Worm (Caenorhabditis elegans): ENCODE measurements around the gene lgc-33.

Gene lgc-33

ce11 chrIV:842095-842494, 3.2 kb upstream of the lgc-33 start, which contains the start of gene Y55F3BR.6:
Y55F3BR.6 (minus strand) TSS chrIV:842126.
- TF ChIP-seq jun-1 (tag; optimal IDR thresholded peaks at IDR 0.05) (no peak), mml-1 (tag; optimal IDR thresholded peaks at IDR 0.05) (no peak)

DNA sequence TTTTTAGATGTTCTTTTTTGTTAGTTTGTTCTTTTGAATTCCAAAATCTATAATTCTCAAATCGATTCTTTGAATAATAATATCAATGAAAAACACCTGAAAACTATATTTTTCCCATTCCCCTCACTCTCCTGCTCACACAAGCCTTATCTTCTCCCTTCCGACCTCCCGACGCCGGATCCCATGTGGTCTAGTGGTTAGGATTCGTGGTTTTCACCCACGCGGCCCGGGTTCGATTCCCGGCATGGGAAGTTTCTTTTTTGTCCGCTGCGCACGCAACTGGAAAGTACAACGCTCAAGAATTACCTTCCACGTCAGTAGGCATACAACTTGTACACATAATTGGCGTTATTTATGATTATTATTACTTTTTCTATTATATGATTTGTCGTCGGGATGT, 2.7 kb upstream of the lgc-33 start:
- TF ChIP-seq pha-4 (tag; optimal IDR thresholded peaks at IDR 0.05) (peak; percentile 40), elt-3 (tag; optimal IDR thresholded peaks at IDR 0.05) (no peak), lin-15B (tag; optimal IDR thresholded peaks at IDR 0.05) (peak; percentile 19), hmg-11 (tag; optimal IDR thresholded peaks at IDR 0.05) (peak; percentile 66), lin-39 (tag; optimal IDR thresholded peaks at IDR 0.05) (peak; percentile 13), nhr-11 (tag; optimal IDR thresholded peaks at IDR 0.05) (no peak), fos-1 (tag; optimal IDR thresholded peaks at IDR 0.05) (no peak), nfya-1 (tag; optimal IDR thresholded peaks at IDR 0.05; ENCODE audit: insufficient read depth) (peak; percentile 47), snpc-4 (tag; optimal IDR thresholded peaks at IDR 0.05) (peak; percentile 14), R02D3.7 (tag; optimal IDR thresholded peaks at IDR 0.05) (no peak)

DNA sequence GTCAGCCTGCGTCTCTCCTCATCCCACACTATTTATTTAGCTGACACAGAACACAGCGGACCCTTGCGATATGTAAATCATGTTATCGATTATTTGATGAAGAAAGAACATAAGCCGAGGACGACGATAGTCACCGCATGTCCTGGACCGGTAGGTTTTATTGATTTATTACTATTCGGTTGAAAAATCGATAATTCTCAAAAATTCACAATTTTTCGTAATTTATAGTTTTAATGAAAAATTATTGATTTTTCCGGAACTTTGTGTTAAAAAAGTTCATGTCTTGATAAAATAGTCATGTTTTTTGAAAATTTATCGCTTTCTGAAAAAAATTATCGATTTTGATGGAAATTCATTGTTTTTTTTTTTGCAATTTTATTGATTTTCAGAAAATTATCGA, 2.9 kb downstream of the lgc-33 start:
- TF ChIP-seq unc-39 (tag; optimal IDR thresholded peaks at IDR 0.05) (no peak), ztf-11 (tag; optimal IDR thresholded peaks at IDR 0.05) (no peak), ceh-28 (tag; optimal IDR thresholded peaks at IDR 0.05) (peak; percentile 77), ztf-4 (tag; optimal IDR thresholded peaks at IDR 0.05) (no peak)

DNA sequence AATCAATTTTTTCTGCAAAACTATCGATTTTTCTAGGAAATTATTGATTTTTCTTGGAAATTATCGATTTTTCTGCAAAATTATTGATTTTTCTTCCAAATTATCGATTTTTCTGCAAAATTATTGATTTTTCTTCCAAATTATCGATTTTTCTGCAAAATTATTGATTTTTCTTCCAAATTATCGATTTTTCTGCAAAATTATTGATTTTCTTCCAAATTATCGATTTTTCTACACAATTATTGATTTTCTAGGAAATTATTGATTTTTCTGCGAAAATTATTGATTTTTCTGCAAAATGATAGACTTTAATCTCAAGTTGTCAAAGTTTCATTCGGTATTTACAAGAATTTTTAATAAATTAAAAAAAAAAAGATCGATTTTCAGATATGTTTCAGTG, 3.7 kb downstream of the lgc-33 start:
- TF ChIP-seq ceh-28 (tag; optimal IDR thresholded peaks at IDR 0.05), result peak; percentile 99

- TF ChIP-seq nhr-25 (tag; optimal IDR thresholded peaks at IDR 0.05), result peak; percentile 38
- TF ChIP-seq ama-1 (optimal IDR thresholded peaks at IDR 0.05), result no peak
- TF ChIP-seq elt-2 (tag; optimal IDR thresholded peaks at IDR 0.05), result peak; percentile 40
- no peak for TF ChIP-seq elt-3 (tag; optimal IDR thresholded peaks at IDR 0.05)
- peak; percentile 73 for TF ChIP-seq nhr-23 (tag; optimal IDR thresholded peaks at IDR 0.05)
- peak; percentile 67 for TF ChIP-seq lin-15B (tag; optimal IDR thresholded peaks at IDR 0.05)
- peak; percentile 19 for TF ChIP-seq R02D3.7 (tag; optimal IDR thresholded peaks at IDR 0.05)
- peak; percentile 14 for TF ChIP-seq snpc-4 (tag; optimal IDR thresholded peaks at IDR 0.05)
- TF ChIP-seq ceh-28 (tag; optimal IDR thresholded peaks at IDR 0.05), result peak; percentile 73
- TF ChIP-seq mdl-1 (tag; optimal IDR thresholded peaks at IDR 0.05), result no peak
- peak; percentile 60 for TF ChIP-seq pha-4 (tag; optimal IDR thresholded peaks at IDR 0.05)
- TF ChIP-seq ceh-82 (tag; optimal IDR thresholded peaks at IDR 0.05), result peak; percentile 9
- peak; percentile 74 for TF ChIP-seq nfya-1 (tag; optimal IDR thresholded peaks at IDR 0.05; ENCODE audit: insufficient read depth)
- TF ChIP-seq zag-1 (tag; optimal IDR thresholded peaks at IDR 0.05), result no peak
- peak; percentile 99 for TF ChIP-seq pqm-1 (tag; optimal IDR thresholded peaks at IDR 0.05)
- TF ChIP-seq hmg-11 (tag; optimal IDR thresholded peaks at IDR 0.05), result peak; percentile 69
- TF ChIP-seq egl-5 (tag; optimal IDR thresholded peaks at IDR 0.05), result no peak
- TF ChIP-seq nhr-237 (tag; optimal IDR thresholded peaks at IDR 0.05), result no peak
- peak; percentile 14 for TF ChIP-seq jun-1 (tag; optimal IDR thresholded peaks at IDR 0.05)
These were observed 9.3 kb downstream of the lgc-33 start, which contains the start of the genes lem-4 and Y55F3BR.11 for ce11 chrIV:854357-855269. lem-4 (minus strand) TSS chrIV:854780. Y55F3BR.11 (plus strand) TSS chrIV:855219.

DNA sequence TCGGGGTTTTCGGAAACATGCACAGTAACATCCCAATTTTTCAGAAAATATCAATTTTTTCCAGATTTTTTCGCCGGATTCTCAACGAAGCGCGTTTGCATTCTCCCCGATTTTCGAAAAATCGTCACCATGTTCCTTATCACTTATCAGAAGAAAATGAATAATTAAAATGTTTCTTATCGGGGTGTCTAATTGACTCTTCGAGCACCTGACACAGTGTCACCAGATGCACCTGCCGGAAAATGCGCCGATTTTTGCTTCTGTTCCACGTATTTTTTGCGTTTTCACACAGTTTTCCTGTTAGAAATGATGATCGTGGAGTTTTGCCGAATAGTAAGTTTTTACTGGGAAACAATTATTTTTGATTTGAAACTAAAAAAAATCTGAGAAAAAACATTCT, 10.2 kb downstream of the lgc-33 start:
- TF ChIP-seq elt-1 (tag; optimal IDR thresholded peaks at IDR 0.05) (no peak), jun-1 (tag; optimal IDR thresholded peaks at IDR 0.05) (no peak), elt-2 (tag; optimal IDR thresholded peaks at IDR 0.05) (peak; percentile 80), pqm-1 (tag; optimal IDR thresholded peaks at IDR 0.05) (peak; percentile 28), nhr-23 (tag; optimal IDR thresholded peaks at IDR 0.05) (no peak), pha-4 (tag; optimal IDR thresholded peaks at IDR 0.05) (peak; percentile 20)

- no peak for TF ChIP-seq ceh-9 (tag; optimal IDR thresholded peaks at IDR 0.05)
- TF ChIP-seq nhr-237 (tag; optimal IDR thresholded peaks at IDR 0.05), result no peak
- TF ChIP-seq lin-39 (tag; optimal IDR thresholded peaks at IDR 0.05), result no peak
- TF ChIP-seq ztf-4 (tag; optimal IDR thresholded peaks at IDR 0.05), result no peak
- no peak for TF ChIP-seq elt-2 (tag; optimal IDR thresholded peaks at IDR 0.05)
- TF ChIP-seq unc-39 (tag; optimal IDR thresholded peaks at IDR 0.05), result no peak
- no peak for TF ChIP-seq nfya-1 (tag; optimal IDR thresholded peaks at IDR 0.05; ENCODE audit: insufficient read depth)
- no peak for TF ChIP-seq zag-1 (tag; optimal IDR thresholded peaks at IDR 0.05)
- TF ChIP-seq jun-1 (tag; optimal IDR thresholded peaks at IDR 0.05), result no peak
- no peak for TF ChIP-seq fkh-2 (tag; optimal IDR thresholded peaks at IDR 0.05)
- no peak for TF ChIP-seq ceh-28 (tag; optimal IDR thresholded peaks at IDR 0.05)
These were observed 10.7 kb downstream of the lgc-33 start for ce11 chrIV:856038-856437.

Measured in whole organism, L3 larva.